Worm (Caenorhabditis elegans): ENCODE results near the gene eif-3.F.

DNA sequence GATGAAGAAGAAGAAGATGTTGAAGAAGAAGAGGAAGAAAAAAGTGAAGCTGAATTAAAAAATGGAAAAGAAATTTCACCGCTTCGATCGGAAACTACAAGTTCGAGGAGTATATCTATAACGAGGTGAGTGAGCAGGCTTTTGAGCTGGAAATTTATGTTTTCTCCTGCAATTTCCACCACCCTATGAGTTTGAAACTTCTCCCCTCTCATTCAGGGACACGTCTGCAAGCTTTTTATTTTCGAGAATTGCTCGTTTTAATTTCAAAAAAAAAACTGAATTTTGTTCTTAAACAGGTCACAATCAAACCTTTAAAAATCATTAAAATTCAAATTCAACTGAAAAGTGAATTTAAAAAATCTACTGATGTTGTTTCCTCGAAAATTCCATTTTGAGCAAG is 30.8 kb downstream of the eif-3.F start:
- no peak for TF ChIP-seq med-1 (GFP tag; optimal IDR thresholded peaks at IDR 0.05; ENCODE audit: insufficient read depth)
- no peak for TF ChIP-seq tab-1 (GFP tag; IDR thresholded peaks at IDR 0.05)
- TF ChIP-seq flt-1 (GFP tag; IDR thresholded peaks at IDR 0.05): no peak
- TF ChIP-seq ztf-23 (GFP tag; IDR thresholded peaks at IDR 0.05): no peak
- no peak for TF ChIP-seq klf-2 (GFP tag; conservative IDR thresholded peaks at IDR 0.05)

Measured in whole organism, midembryonic.